4 worm cellular contexts compared by ENCODE assay signal in genomic region chrX:12393786-12394308, ce11.
A peak's percentile ranks its signal among the peaks of the same experiment; 100 is the strongest.
TF ChIP-seq lines count a peak whose summit lies in the region.

Gene F17E5.2, plus strand, starts transcription at chrX:12394258.

TF ChIP-seq in whole organism, L2 larva, 48 proteins besides CTCF, POLR2A, EP300 and RAD21 (continued from another document):
- TF ChIP-seq nhr-77 (tag; optimal IDR thresholded peaks at IDR 0.05; lab: Kevin White, UChicago) (peak; percentile 53), snpc-4 (tag; optimal IDR thresholded peaks at IDR 0.05; lab: Kevin White, UChicago) (peak; percentile 83), aly-2 (tag; optimal IDR thresholded peaks at IDR 0.05; lab: Kevin White, UChicago) (no peak), dmd-4 (tag; optimal IDR thresholded peaks at IDR 0.05; lab: Kevin White, UChicago) (no peak), ceh-16 (tag; optimal IDR thresholded peaks at IDR 0.05; lab: Kevin White, UChicago) (peak; percentile 46), skn-1 (tag; optimal IDR thresholded peaks at IDR 0.05; lab: Kevin White, UChicago) (peak; percentile 42), sma-3 (GFP tag; optimal IDR thresholded peaks at IDR 0.05; lab: Kevin White, UChicago) (peak; percentile 88), unc-55 (GFP tag; optimal IDR thresholded peaks at IDR 0.05; lab: Kevin White, UChicago) (peak; percentile 96), lin-39 (tag; optimal IDR thresholded peaks at IDR 0.05; lab: Kevin White, UChicago) (peak; percentile 37), nhr-23 (tag; optimal IDR thresholded peaks at IDR 0.05; lab: Kevin White, UChicago) (no peak), ZK546.5 (tag; optimal IDR thresholded peaks at IDR 0.05; lab: Kevin White, UChicago) (no peak), fos-1 (tag; optimal IDR thresholded peaks at IDR 0.05; lab: Kevin White, UChicago) (peak; percentile 92), elt-1 (tag; optimal IDR thresholded peaks at IDR 0.05; lab: Kevin White, UChicago) (no peak), F13H6.1 (tag; optimal IDR thresholded peaks at IDR 0.05; lab: Kevin White, UChicago) (peak; percentile 97), nhr-129 (tag; optimal IDR thresholded peaks at IDR 0.05; lab: Kevin White, UChicago) (peak; percentile 99), crh-2 (tag; optimal IDR thresholded peaks at IDR 0.05; lab: Kevin White, UChicago) (peak; percentile 96), mab-5 (tag; optimal IDR thresholded peaks at IDR 0.05; lab: Kevin White, UChicago) (peak; percentile 92), C34F6.9 (tag; optimal IDR thresholded peaks at IDR 0.05; lab: Kevin White, UChicago) (peak; percentile 98), sma-9 (GFP tag; optimal IDR thresholded peaks at IDR 0.05; lab: Kevin White, UChicago) (peak; percentile 97), sma-9 (tag; optimal IDR thresholded peaks at IDR 0.05; lab: Kevin White, UChicago) (no peak), lsy-2 (tag; optimal IDR thresholded peaks at IDR 0.05; lab: Kevin White, UChicago) (peak; percentile 83 to 93), peb-1 (tag; optimal IDR thresholded peaks at IDR 0.05; lab: Kevin White, UChicago) (no peak), Y55F3AM.14 (GFP tag; optimal IDR thresholded peaks at IDR 0.05; lab: Kevin White, UChicago) (peak; percentile 77), elt-3 (tag; optimal IDR thresholded peaks at IDR 0.05; lab: Kevin White, UChicago) (no peak), gmeb-1 (tag; optimal IDR thresholded peaks at IDR 0.05; lab: Kevin White, UChicago) (peak; percentile 86), nhr-6 (tag; optimal IDR thresholded peaks at IDR 0.05; lab: Kevin White, UChicago) (peak; percentile 95)

TF ChIP-seq in whole organism, L4 larva, 104 proteins besides CTCF, POLR2A, EP300 and RAD21 (continued from another document and continues in another):
- TF ChIP-seq lsy-2 (tag; optimal IDR thresholded peaks at IDR 0.05; lab: Kevin White, UChicago) = peak; percentile 55 to 94
- TF ChIP-seq unc-130 (GFP tag; optimal IDR thresholded peaks at IDR 0.05; lab: Kevin White, UChicago) = no peak
- peak; percentile 31 to 85 for TF ChIP-seq hif-1 (tag; optimal IDR thresholded peaks at IDR 0.05; lab: Kevin White, UChicago)
- no peak for TF ChIP-seq fos-1 (tag; optimal IDR thresholded peaks at IDR 0.05; lab: Kevin White, UChicago)
- TF ChIP-seq tra-1 (GFP tag; IDR thresholded peaks at IDR 0.05; lab: Robert Waterston, UW) = peak; percentile 47; the same call in 1 of the 2 replicates
- TF ChIP-seq ceh-62 (tag; optimal IDR thresholded peaks at IDR 0.05; lab: Kevin White, UChicago) = no peak
- peak; percentile 96 for TF ChIP-seq hmg-1.1 (GFP tag; IDR thresholded peaks at IDR 0.05; lab: Robert Waterston, UW)
- peak; percentile 85 for TF ChIP-seq dpl-1 (GFP tag; optimal IDR thresholded peaks at IDR 0.05; lab: Kevin White, UChicago)
- peak; percentile 94 for TF ChIP-seq nhr-77 (tag; optimal IDR thresholded peaks at IDR 0.05; lab: Kevin White, UChicago)
- no peak for TF ChIP-seq F26F4.8 (GFP tag; conservative IDR thresholded peaks at IDR 0.05; lab: Robert Waterston, UW)
- TF ChIP-seq madf-5 (GFP tag; IDR thresholded peaks at IDR 0.05; lab: Robert Waterston, UW) = no peak
- TF ChIP-seq aly-2 (tag; optimal IDR thresholded peaks at IDR 0.05; lab: Kevin White, UChicago) = no peak
- TF ChIP-seq lin-29 (GFP tag; IDR thresholded peaks at IDR 0.05; lab: Robert Waterston, UW) = no peak
- TF ChIP-seq fkh-10 (GFP tag; optimal IDR thresholded peaks at IDR 0.05; lab: Kevin White, UChicago) = peak; percentile 97
- TF ChIP-seq unc-62 (GFP tag; optimal IDR thresholded peaks at IDR 0.05 in 1 of 2; lab: Kevin White, UChicago) = peak in 1 of 2 experiments; percentile 99
- no peak for TF ChIP-seq unc-62 (tag; optimal IDR thresholded peaks at IDR 0.05; lab: Kevin White, UChicago)
- no peak for TF ChIP-seq saeg-2 (GFP tag; IDR thresholded peaks at IDR 0.05; lab: Robert Waterston, UW)
- peak; percentile 94 for TF ChIP-seq mxl-3 (GFP tag; optimal IDR thresholded peaks at IDR 0.05; lab: Kevin White, UChicago)
- TF ChIP-seq T26A8.4 (GFP tag; IDR thresholded peaks at IDR 0.05; lab: Robert Waterston, UW) = no peak; the same call in 1 of the 2 replicates
- no peak for TF ChIP-seq nhr-76 (tag; optimal IDR thresholded peaks at IDR 0.05; lab: Kevin White, UChicago)
- peak; percentile 89 for TF ChIP-seq ztf-7 (tag; optimal IDR thresholded peaks at IDR 0.05; lab: Kevin White, UChicago)
- no peak for TF ChIP-seq daf-8 (GFP tag; IDR thresholded peaks at IDR 0.05; lab: Robert Waterston, UW)
- TF ChIP-seq mes-2 (tag; optimal IDR thresholded peaks at IDR 0.05; lab: Kevin White, UChicago; ENCODE audit: poor library complexity, severe bottlenecking) = peak; percentile 96
- no peak for TF ChIP-seq Y5F2A.4 (GFP tag; optimal IDR thresholded peaks at IDR 0.05; lab: Kevin White, UChicago)
- no peak for TF ChIP-seq spr-3 (GFP tag; optimal IDR thresholded peaks at IDR 0.05; lab: Kevin White, UChicago)
- TF ChIP-seq lin-39 (tag; optimal IDR thresholded peaks at IDR 0.05; lab: Kevin White, UChicago) = no peak
- TF ChIP-seq ceh-20 (GFP tag; IDR thresholded peaks at IDR 0.05; lab: Robert Waterston, UW) = peak; percentile 73
- peak; percentile 15 for TF ChIP-seq nhr-237 (tag; optimal IDR thresholded peaks at IDR 0.05; lab: Kevin White, UChicago)
- TF ChIP-seq F37D6.2 (tag; optimal IDR thresholded peaks at IDR 0.05; lab: Kevin White, UChicago) = peak; percentile 89
- no peak for TF ChIP-seq ces-1 (GFP tag; optimal IDR thresholded peaks at IDR 0.05; lab: Kevin White, UChicago)
- no peak for TF ChIP-seq daf-12 (tag; optimal IDR thresholded peaks at IDR 0.05; lab: Kevin White, UChicago)
- no peak; the same call in none of the 2 replicates for TF ChIP-seq nhr-42 (GFP tag; IDR thresholded peaks at IDR 0.05; lab: Robert Waterston, UW)
- TF ChIP-seq zip-2 (tag; optimal IDR thresholded peaks at IDR 0.05; lab: Kevin White, UChicago) = peak; percentile 75
- peak; percentile 29 for TF ChIP-seq nhr-10 (tag; optimal IDR thresholded peaks at IDR 0.05; lab: Kevin White, UChicago)
- TF ChIP-seq spr-1 (tag; optimal IDR thresholded peaks at IDR 0.05; lab: Kevin White, UChicago) = peak; percentile 84
- no peak for TF ChIP-seq zip-11 (GFP tag; IDR thresholded peaks at IDR 0.05; lab: Robert Waterston, UW)

TF ChIP-seq in whole organism, late embryonic, 69 proteins besides CTCF, POLR2A, EP300 and RAD21 (continued from another document and continues in another):
- peak; percentile 68 for TF ChIP-seq tbx-2 (tag; optimal IDR thresholded peaks at IDR 0.05; lab: Kevin White, UChicago)
- TF ChIP-seq hlh-15 (tag; optimal IDR thresholded peaks at IDR 0.05; lab: Kevin White, UChicago) = no peak
- no peak for TF ChIP-seq ceh-24 (tag; optimal IDR thresholded peaks at IDR 0.05; lab: Kevin White, UChicago)
- no peak for TF ChIP-seq hlh-13 (GFP tag; optimal IDR thresholded peaks at IDR 0.05; lab: Kevin White, UChicago)
- TF ChIP-seq pqm-1 (tag; optimal IDR thresholded peaks at IDR 0.05; lab: Kevin White, UChicago) = no peak
- TF ChIP-seq ceh-48 (tag; optimal IDR thresholded peaks at IDR 0.05; lab: Kevin White, UChicago) = peak; percentile 71
- no peak for TF ChIP-seq unc-86 (tag; optimal IDR thresholded peaks at IDR 0.05; lab: Kevin White, UChicago)
- peak; percentile 10 for TF ChIP-seq elt-2 (tag; optimal IDR thresholded peaks at IDR 0.05; lab: Kevin White, UChicago)
- peak; percentile 74 for TF ChIP-seq ref-2 (tag; optimal IDR thresholded peaks at IDR 0.05; lab: Kevin White, UChicago)
- TF ChIP-seq ceh-31 (tag; optimal IDR thresholded peaks at IDR 0.05; lab: Kevin White, UChicago) = peak; percentile 77
- TF ChIP-seq ceh-34 (tag; optimal IDR thresholded peaks at IDR 0.05; lab: Kevin White, UChicago) = peak; percentile 77
- TF ChIP-seq lin-11 (tag; optimal IDR thresholded peaks at IDR 0.05; lab: Kevin White, UChicago) = no peak
- TF ChIP-seq rnt-1 (tag; optimal IDR thresholded peaks at IDR 0.05; lab: Kevin White, UChicago) = peak; percentile 32
- TF ChIP-seq npax-4 (tag; optimal IDR thresholded peaks at IDR 0.05; lab: Kevin White, UChicago) = no peak
- no peak for TF ChIP-seq lim-6 (tag; optimal IDR thresholded peaks at IDR 0.05; lab: Kevin White, UChicago)
- TF ChIP-seq dve-1 (tag; optimal IDR thresholded peaks at IDR 0.05; lab: Kevin White, UChicago) = no peak
- TF ChIP-seq pat-9 (tag; optimal IDR thresholded peaks at IDR 0.05; lab: Kevin White, UChicago) = peak; percentile 18
- TF ChIP-seq ceh-6 (GFP tag; optimal IDR thresholded peaks at IDR 0.05; lab: Kevin White, UChicago) = peak; percentile 20
- no peak for TF ChIP-seq pag-3 (tag; optimal IDR thresholded peaks at IDR 0.05; lab: Kevin White, UChicago; ENCODE audit: borderline replicate concordance)
- no peak for TF ChIP-seq ceh-9 (tag; optimal IDR thresholded peaks at IDR 0.05; lab: Kevin White, UChicago)
- peak; percentile 71 for TF ChIP-seq unc-55 (GFP tag; optimal IDR thresholded peaks at IDR 0.05; lab: Kevin White, UChicago)
- TF ChIP-seq ama-1 (optimal IDR thresholded peaks at IDR 0.05; lab: Kevin White, UChicago) = no peak
- TF ChIP-seq Y22D7AL.16 (tag; optimal IDR thresholded peaks at IDR 0.05; lab: Kevin White, UChicago) = no peak
- TF ChIP-seq hlh-6 (tag; optimal IDR thresholded peaks at IDR 0.05; lab: Kevin White, UChicago) = no peak
- TF ChIP-seq nfya-1 (tag; optimal IDR thresholded peaks at IDR 0.05; lab: Kevin White, UChicago) = peak; percentile 85
- TF ChIP-seq syd-9 (tag; optimal IDR thresholded peaks at IDR 0.05; lab: Kevin White, UChicago) = no peak
- TF ChIP-seq C38D4.7 (GFP tag; optimal IDR thresholded peaks at IDR 0.05; lab: Kevin White, UChicago) = no peak
- TF ChIP-seq C08G9.2 (tag; optimal IDR thresholded peaks at IDR 0.05; lab: Kevin White, UChicago) = peak; percentile 9
- no peak for TF ChIP-seq ceh-45 (GFP tag; IDR thresholded peaks at IDR 0.05; lab: Robert Waterston, UW)
- peak; percentile 32 for TF ChIP-seq hlh-30 (tag; optimal IDR thresholded peaks at IDR 0.05; lab: Kevin White, UChicago; ENCODE audit: insufficient read depth)
- TF ChIP-seq tbx-7 (tag; optimal IDR thresholded peaks at IDR 0.05; lab: Kevin White, UChicago) = no peak
- no peak for TF ChIP-seq nhr-232 (tag; optimal IDR thresholded peaks at IDR 0.05; lab: Kevin White, UChicago)
- no peak for TF ChIP-seq pax-1 (tag; optimal IDR thresholded peaks at IDR 0.05; lab: Kevin White, UChicago)
- peak; percentile 78 for TF ChIP-seq pros-1 (tag; optimal IDR thresholded peaks at IDR 0.05; lab: Kevin White, UChicago)
- TF ChIP-seq ceh-22 (tag; optimal IDR thresholded peaks at IDR 0.05; lab: Kevin White, UChicago) = no peak
- no peak for TF ChIP-seq K09A11.1 (tag; optimal IDR thresholded peaks at IDR 0.05; lab: Kevin White, UChicago; ENCODE audit: insufficient read depth)
- TF ChIP-seq fax-1 (tag; optimal IDR thresholded peaks at IDR 0.05; lab: Kevin White, UChicago) = no peak
- TF ChIP-seq unc-3 (GFP tag; conservative IDR thresholded peaks at IDR 0.05; lab: Robert Waterston, UW) = no peak; the same call in 1 of the 2 replicates
- TF ChIP-seq unc-3 (tag; optimal IDR thresholded peaks at IDR 0.05; lab: Kevin White, UChicago) = no peak
- no peak for TF ChIP-seq gmeb-2 (tag; optimal IDR thresholded peaks at IDR 0.05; lab: Kevin White, UChicago)
- TF ChIP-seq mec-3 (tag; optimal IDR thresholded peaks at IDR 0.05; lab: Kevin White, UChicago; ENCODE audit: borderline replicate concordance) = no peak

TF ChIP-seq in whole organism, mixed stage, embryonic, 35 proteins besides CTCF, POLR2A, EP300 and RAD21 (continued from another document):
- TF ChIP-seq lin-32 (GFP tag; optimal IDR thresholded peaks at IDR 0.05; lab: Kevin White, UChicago) (peak; percentile 70), unc-120 (tag; optimal IDR thresholded peaks at IDR 0.05; lab: Kevin White, UChicago; ENCODE audit: poor library complexity, severe bottlenecking) (peak; percentile 67), ces-1 (GFP tag; optimal IDR thresholded peaks at IDR 0.05; lab: Kevin White, UChicago) (peak; percentile 48), lin-13 (tag; optimal IDR thresholded peaks at IDR 0.05; lab: Kevin White, UChicago) (peak; percentile 90), hlh-1 (tag; optimal IDR thresholded peaks at IDR 0.05; lab: Kevin White, UChicago) (peak; percentile 83)
